Fruit fly (Drosophila melanogaster) whole organism, embryonic: ENCODE data around the gene CG7276.

Source experiments
- ATbp ChIP-seq: fragments of 200-800 bp; sonication (Bioruptor generic); optimal IDR thresholded peaks from 2 replicates; lab custom pipeline; 2017; ENCODE audit warnings: missing biosample characterization, mild to moderate bottlenecking, missing genetic modification characterization, missing genetic modification reagents
- Aef1 ChIP-seq: fragments of 200-800 bp; sonication (Bioruptor generic); IDR thresholded peaks from 3 replicates; pipeline ENCODE4 v1.3.6; 2022; ENCODE audit warnings: missing biosample characterization, missing genetic modification characterization
- CG11398 ChIP-seq: fragments of 200-800 bp; sonication (Bioruptor generic); optimal IDR thresholded peaks from 2 replicates; lab custom pipeline; 2016; ENCODE audit warnings: missing biosample characterization, missing genetic modification characterization
- CG11504 ChIP-seq: fragments of 200-800 bp; sonication (Bioruptor generic); optimal IDR thresholded peaks from 3 replicates; lab custom pipeline; 2019; ENCODE audit warnings: missing biosample characterization, mild to moderate bottlenecking, missing genetic modification characterization, moderate library complexity
- CG11560 ChIP-seq: fragments of 200-800 bp; sonication (Bioruptor generic); IDR thresholded peaks from 3 replicates; pipeline ENCODE4 v1.3.6; 2022; ENCODE audit warnings: missing biosample characterization, missing genetic modification characterization
- CG12744 ChIP-seq: fragments of 200-800 bp; sonication (Bioruptor generic); optimal IDR thresholded peaks from 2 replicates; lab custom pipeline; 2016; ENCODE audit warnings: missing biosample characterization, missing genetic modification characterization
- CG13296 ChIP-seq: fragments of 200-800 bp; sonication (Bioruptor generic); optimal IDR thresholded peaks from 3 replicates; lab custom pipeline; 2018; ENCODE audit warnings: missing biosample characterization, mild to moderate bottlenecking, missing genetic modification characterization
- CG15479 ChIP-seq: fragments of 200-800 bp; sonication (Bioruptor generic); optimal IDR thresholded peaks from 3 replicates; lab custom pipeline; 2019; ENCODE audit warnings: missing biosample characterization, mild to moderate bottlenecking, missing genetic modification characterization, moderate library complexity
- CG1647 ChIP-seq: fragments of 200-800 bp; sonication (Bioruptor generic); optimal IDR thresholded peaks from 3 replicates; lab custom pipeline; 2016; ENCODE audit warnings: missing biosample characterization, missing genetic modification characterization
- CG2116 ChIP-seq: fragments of 200-800 bp; sonication (Bioruptor generic); optimal IDR thresholded peaks from 3 replicates; lab custom pipeline; 2018; ENCODE audit warnings: missing biosample characterization, mild to moderate bottlenecking, missing genetic modification characterization
- CG32767 ChIP-seq: fragments of 200-800 bp; sonication (Bioruptor generic); IDR thresholded peaks from 2 replicates; pipeline ENCODE4 v1.3.6; 2022; ENCODE audit warnings: missing biosample characterization, missing genetic modification characterization
- CG3281 ChIP-seq: fragments of 200-800 bp; sonication (Bioruptor generic); optimal IDR thresholded peaks from 3 replicates; lab custom pipeline; 2017; ENCODE audit warnings: missing biosample characterization, mild to moderate bottlenecking, missing genetic modification characterization
- CG3726 ChIP-seq: fragments of 200-800 bp; sonication (Bioruptor generic); IDR thresholded peaks from 3 replicates; pipeline ENCODE4, ENCODE4 v1.3.6; 2022; ENCODE audit warnings: missing biosample characterization, missing genetic modification characterization
- CG3838 ChIP-seq: fragments of 200-800 bp; sonication (Bioruptor generic); optimal IDR thresholded peaks from 3 replicates; lab custom pipeline; 2016; ENCODE audit warnings: missing biosample characterization, missing genetic modification characterization
- CG4282 ChIP-seq: fragments of 200-800 bp; sonication (Bioruptor generic); optimal IDR thresholded peaks from 2 replicates; lab custom pipeline; 2016; ENCODE audit warnings: missing biosample characterization, missing genetic modification characterization
- CG4617 ChIP-seq: fragments of 200-800 bp; sonication (Bioruptor generic); optimal IDR thresholded peaks from 3 replicates; lab custom pipeline; 2016; ENCODE audit warnings: missing biosample characterization, missing genetic modification characterization, borderline replicate concordance
- CG4854 ChIP-seq: fragments of 200-800 bp; sonication (Bioruptor generic); optimal IDR thresholded peaks from 2 replicates; lab custom pipeline; 2016; ENCODE audit warnings: missing biosample characterization, missing genetic modification characterization, inconsistent platforms
- CG5245 ChIP-seq: fragments of 200-800 bp; sonication (Bioruptor generic); optimal IDR thresholded peaks from 3 replicates; lab custom pipeline; 2016; ENCODE audit warnings: missing biosample characterization, missing genetic modification characterization
- CG5953 ChIP-seq: fragments of 200-800 bp; sonication (Bioruptor generic); IDR thresholded peaks from 2 replicates; pipeline ENCODE4 v1.3.6; 2022; ENCODE audit warnings: missing biosample characterization, missing genetic modification characterization
- CG6175 ChIP-seq: fragments of 200-800 bp; sonication (Bioruptor generic); IDR thresholded peaks from 3 replicates; pipeline ENCODE4 v1.3.6; 2022; ENCODE audit warnings: missing biosample characterization, missing genetic modification characterization
- CG8359 ChIP-seq: fragments of 200-800 bp; sonication (Bioruptor generic); optimal IDR thresholded peaks from 2 replicates; lab custom pipeline; 2017; ENCODE audit warnings: missing biosample characterization, mild to moderate bottlenecking, missing genetic modification characterization, borderline replicate concordance
- CG8924 ChIP-seq: fragments of 200-800 bp; optimal IDR thresholded peaks from 3 replicates; lab custom pipeline; 2019; ENCODE audit warnings: missing biosample characterization, mild to moderate bottlenecking, missing genetic modification characterization, moderate library complexity
- CrebB ChIP-seq: fragments of 200-800 bp; sonication (Bioruptor generic); optimal IDR thresholded peaks from 3 replicates; lab custom pipeline; 2018; ENCODE audit warnings: missing biosample characterization, mild to moderate bottlenecking, missing genetic modification characterization
- Dfd ChIP-seq, 2 experiments: fragments of >200 bp; optimal IDR thresholded peaks; 2 replicates each; lab custom pipeline; 2017; ENCODE audit warnings: missing biosample characterization in 2 of 2, missing genetic modification characterization in 2 of 2
- Doc2 ChIP-seq: fragments of 200-800 bp; sonication (Bioruptor generic); IDR thresholded peaks from 2 replicates; pipeline ENCODE4 v1.3.6; 2022; ENCODE audit warnings: missing biosample characterization, missing genetic modification characterization
- Dp ChIP-seq: fragments of 200-800 bp; sonication (Bioruptor generic); optimal IDR thresholded peaks from 2 replicates; lab custom pipeline; 2018; ENCODE audit warnings: missing biosample characterization, mild to moderate bottlenecking, missing genetic modification characterization, moderate library complexity
- Fer1 ChIP-seq: fragments of 200-800 bp; sonication (Bioruptor generic); optimal IDR thresholded peaks from 2 replicates; lab custom pipeline; 2017; ENCODE audit warnings: missing biosample characterization, mild to moderate bottlenecking, missing genetic modification characterization
- HLHmδ ChIP-seq: fragments of 200-800 bp; sonication (Bioruptor generic); optimal IDR thresholded peaks from 2 replicates; lab custom pipeline; 2018; ENCODE audit warnings: missing biosample characterization, mild to moderate bottlenecking, missing genetic modification characterization, moderate library complexity
- NfI ChIP-seq: fragments of 200-800 bp; sonication (Bioruptor generic); optimal IDR thresholded peaks from 3 replicates; lab custom pipeline; 2018; ENCODE audit warnings: missing biosample characterization, mild to moderate bottlenecking, missing genetic modification characterization, moderate library complexity
- Optix ChIP-seq: fragments of 200-800 bp; sonication (Bioruptor generic); IDR thresholded peaks from 3 replicates; pipeline ENCODE4 v1.3.6; 2022; ENCODE audit warnings: missing biosample characterization, missing genetic modification characterization
- ara ChIP-seq: fragments of 200-800 bp; sonication (Bioruptor generic); IDR thresholded peaks from 2 replicates; pipeline ENCODE4 v1.3.6; 2022; ENCODE audit warnings: missing biosample characterization, missing genetic modification characterization
- chif ChIP-seq, 2 experiments: fragments of 200-800 bp; sonication (Bioruptor generic); optimal IDR thresholded peaks; 3 replicates each; lab custom pipeline; 2016; ENCODE audit warnings: missing biosample characterization in 2 of 2, missing genetic modification characterization in 2 of 2
- cwo ChIP-seq: fragments of 200-800 bp; sonication (Bioruptor generic); optimal IDR thresholded peaks from 3 replicates; lab custom pipeline; 2017; ENCODE audit warnings: missing biosample characterization, missing genetic modification characterization, mild to moderate bottlenecking, moderate library complexity, missing genetic modification reagents
- danr ChIP-seq: fragments of 200-800 bp; sonication (Bioruptor generic); IDR thresholded peaks from 2 replicates; pipeline ENCODE4 v1.3.6; 2022; ENCODE audit warnings: missing biosample characterization, missing genetic modification characterization
- exex ChIP-seq: fragments of 200-800 bp; sonication (Bioruptor generic); optimal IDR thresholded peaks from 4 replicates; lab custom pipeline; 2018; ENCODE audit warnings: missing biosample characterization, mild to moderate bottlenecking, missing genetic modification characterization, moderate library complexity
- gcm2 ChIP-seq: fragments of 200-800 bp; sonication (Bioruptor generic); optimal IDR thresholded peaks from 2 replicates; lab custom pipeline; 2016; ENCODE audit warnings: missing biosample characterization, missing genetic modification characterization
- gsb ChIP-seq: fragments of 200-800 bp; sonication (Bioruptor generic); IDR thresholded peaks from 2 replicates; pipeline ENCODE4 v1.3.6; 2022; ENCODE audit warnings: missing biosample characterization, missing genetic modification characterization
- kah ChIP-seq: fragments of 200-800 bp; sonication (Bioruptor generic); optimal IDR thresholded peaks from 2 replicates; lab custom pipeline; 2018; ENCODE audit warnings: missing biosample characterization, mild to moderate bottlenecking, missing genetic modification characterization
- klu ChIP-seq: fragments of 200-800 bp; sonication (Bioruptor generic); IDR thresholded peaks from 2 replicates; pipeline ENCODE4 v1.3.6; 2022; ENCODE audit warnings: missing biosample characterization, missing genetic modification characterization
- lilli ChIP-seq: fragments of 200-800 bp; sonication (Bioruptor generic); optimal IDR thresholded peaks from 3 replicates; lab custom pipeline; 2016; ENCODE audit warnings: missing biosample characterization, missing genetic modification characterization
- mirr ChIP-seq: fragments of 200-800 bp; sonication (Bioruptor generic); optimal IDR thresholded peaks from 3 replicates; lab custom pipeline; 2018; ENCODE audit warnings: missing biosample characterization, mild to moderate bottlenecking, missing genetic modification characterization
- nerfin-1 ChIP-seq: fragments of 200-800 bp; sonication (Bioruptor generic); optimal IDR thresholded peaks from 3 replicates; lab custom pipeline; 2019; ENCODE audit warnings: missing biosample characterization, mild to moderate bottlenecking, missing genetic modification characterization, moderate library complexity
- nerfin-2 ChIP-seq: fragments of 200-800 bp; sonication (Bioruptor generic); IDR thresholded peaks from 2 replicates; pipeline ENCODE4 v1.3.6; 2022; ENCODE audit warnings: missing biosample characterization, missing genetic modification characterization; ENCODE audit not compliant: partially characterized antibody
- pfk ChIP-seq: fragments of 200-800 bp; sonication (Bioruptor generic); optimal IDR thresholded peaks from 2 replicates; lab custom pipeline; 2018; ENCODE audit warnings: missing biosample characterization, mild to moderate bottlenecking, missing genetic modification characterization, moderate library complexity
- psq ChIP-seq: fragments of 200-800 bp; sonication (Bioruptor generic); optimal IDR thresholded peaks from 2 replicates; lab custom pipeline; 2017; ENCODE audit warnings: missing biosample characterization, missing genetic modification characterization
- run ChIP-seq: fragments of 200-800 bp; sonication (Bioruptor generic); optimal IDR thresholded peaks from 3 replicates; lab custom pipeline; 2018; ENCODE audit warnings: missing biosample characterization, mild to moderate bottlenecking, missing genetic modification characterization
- sim ChIP-seq: fragments of 200-800 bp; sonication (Bioruptor generic); IDR thresholded peaks from 2 replicates; pipeline ENCODE4 v1.3.6; 2022; ENCODE audit warnings: missing biosample characterization, missing genetic modification characterization
- trh ChIP-seq: fragments of 200-800 bp; sonication (Bioruptor generic); optimal IDR thresholded peaks from 2 replicates; lab custom pipeline; 2016; ENCODE audit warnings: missing biosample characterization, missing genetic modification characterization
- unc-4 ChIP-seq: fragments of 200-800 bp; sonication (Bioruptor generic); IDR thresholded peaks from 2 replicates; pipeline ENCODE4 v1.3.6; 2022; ENCODE audit warnings: missing biosample characterization, missing genetic modification characterization; ENCODE audit not compliant: partially characterized antibody
- wor ChIP-seq: fragments of 200-800 bp; sonication (Bioruptor generic); IDR thresholded peaks from 2 replicates; pipeline ENCODE4 v1.3.6; 2022; ENCODE audit warnings: missing biosample characterization, missing genetic modification characterization

CG7276 gene

dm6 chr3L:15508233-15508632, 10.2 kb downstream of the CG7276 start, which contains the start of gene CG7841 (continued):
- TF ChIP-seq CG13296 (peak; percentile 99), CG2116 (peak; percentile 87), CG3838 (GFP tag; lab: Kevin White, UChicago) (peak; percentile 91), gsb (GFP tag; lab: Robert Waterston, UW) (peak; percentile 88), ara (peak; percentile 96), trh (GFP tag; lab: Kevin White, UChicago) (peak; percentile 92), danr (GFP tag; lab: Robert Waterston, UW) (peak; percentile 89), run (tag; lab: Kevin White, UChicago) (peak; percentile 97), CG5953 (GFP tag; lab: Robert Waterston, UW) (peak; percentile 93), CG8924 (peak; percentile 99), CG3726 (GFP tag; lab: Robert Waterston, UW) (no peak; the same call in 2 of the 3 replicates), klu (GFP tag; lab: Robert Waterston, UW) (no peak; the same call in 1 of the 2 replicates), CG6175 (GFP tag; lab: Robert Waterston, UW) (no peak; the same call in 1 of the 3 replicates), CG4854 (GFP tag; lab: Kevin White, UChicago) (peak; percentile 97), Dp (GFP tag; lab: Kevin White, UChicago) (peak; percentile 87), wor (peak; percentile 88), Fer1 (peak; percentile 99), CG15479 (GFP tag; lab: Kevin White, UChicago) (peak; percentile 48), CG5245 (GFP tag; lab: Kevin White, UChicago) (peak; percentile 95), chif (GFP tag; optimal IDR thresholded peaks at IDR 0.05; lab: Kevin White, UChicago) (peak; percentile 97 to 98), nerfin-1 (tag; lab: Kevin White, UChicago) (peak; percentile 98), unc-4 (no peak), cwo (peak; percentile 99), CG4617 (peak; percentile 82), nerfin-2 (GFP tag; lab: Robert Waterston, UW) (no peak), CG32767 (GFP tag; lab: Robert Waterston, UW) (peak; percentile 96), Dfd (GFP tag; optimal IDR thresholded peaks at IDR 0.05; lab: Kevin White, UChicago) (no peak), CG11504 (peak; percentile 97), lilli (GFP tag; lab: Kevin White, UChicago) (peak; percentile 98), CG11560 (tag; lab: Robert Waterston, UW) (no peak), CG4282 (GFP tag; lab: Kevin White, UChicago) (peak; percentile 93), gcm2 (GFP tag; lab: Kevin White, UChicago) (peak; percentile 96), CG11398 (GFP tag; lab: Kevin White, UChicago) (peak; percentile 96), psq (peak; percentile 72), CG1647 (GFP tag; lab: Kevin White, UChicago) (peak; percentile 96), CG8359 (GFP tag; lab: Kevin White, UChicago) (peak; percentile 92), CG12744 (GFP tag; lab: Kevin White, UChicago) (peak; percentile 97), Doc2 (no peak), CrebB (tag; lab: Kevin White, UChicago) (peak; percentile 99), Aef1 (GFP tag; lab: Robert Waterston, UW) (peak; percentile 89), kah (GFP tag; lab: Kevin White, UChicago) (peak; percentile 97), mirr (peak; percentile 99), Optix (peak; percentile 94; the same call in 2 of the 3 replicates), ATbp (GFP tag; lab: Kevin White, UChicago) (peak; percentile 96), exex (peak; percentile 94), sim (peak; percentile 97), CG3281 (GFP tag; lab: Kevin White, UChicago) (peak; percentile 99), HLHmδ (peak; percentile 14), pfk (GFP tag; lab: Kevin White, UChicago) (peak; percentile 81), NfI (GFP tag; lab: Kevin White, UChicago) (peak; percentile 98)
